Worm (Caenorhabditis elegans): ENCODE results near the gene F22B5.6.

DNA sequence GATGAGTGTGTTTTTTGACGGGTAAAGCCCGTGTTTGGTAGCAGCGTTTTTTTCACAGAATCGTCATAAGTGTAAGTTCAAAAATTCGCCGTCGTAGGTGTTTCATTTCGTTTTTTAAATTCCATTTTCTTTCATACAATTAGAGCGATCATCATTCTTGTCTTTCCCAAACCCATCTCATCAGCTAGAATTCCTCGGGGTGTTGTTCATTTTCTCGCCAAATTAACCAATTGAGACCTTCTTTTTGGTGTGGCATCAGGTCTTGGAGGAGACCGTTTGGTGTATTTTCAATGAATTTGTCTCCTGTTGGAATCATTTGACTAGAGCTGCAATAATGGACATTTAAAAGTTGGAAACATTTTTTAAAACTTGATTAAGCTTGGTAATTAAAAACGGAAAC lies 16.9 kb upstream of the F22B5.6 start:
- TF ChIP-seq elt-2 (tag; optimal IDR thresholded peaks at IDR 0.05) (no peak), ceh-22 (tag; optimal IDR thresholded peaks at IDR 0.05) (no peak), zip-5 (tag; optimal IDR thresholded peaks at IDR 0.05) (no peak), dve-1 (tag; optimal IDR thresholded peaks at IDR 0.05) (no peak), tbx-2 (tag; optimal IDR thresholded peaks at IDR 0.05) (no peak), hlh-15 (tag; optimal IDR thresholded peaks at IDR 0.05) (no peak), ztf-16 (tag; optimal IDR thresholded peaks at IDR 0.05) (no peak), sox-2 (GFP tag; IDR thresholded peaks at IDR 0.05) (no peak), tbx-7 (tag; optimal IDR thresholded peaks at IDR 0.05) (no peak), ama-1 (optimal IDR thresholded peaks at IDR 0.05) (no peak), nfya-1 (tag; optimal IDR thresholded peaks at IDR 0.05) (no peak), ceh-6 (GFP tag; optimal IDR thresholded peaks at IDR 0.05) (no peak), nhr-11 (tag; optimal IDR thresholded peaks at IDR 0.05) (no peak), mec-3 (tag; optimal IDR thresholded peaks at IDR 0.05; ENCODE audit: borderline replicate concordance) (no peak)
